Worm (Caenorhabditis elegans) whole organism, L4 larva: ENCODE results near the gene ddl-1.

Experiments used
- F37D6.2 ChIP-seq: sonication (generic microtip); optimal IDR thresholded peaks from 2 replicates; lab custom pipeline; 2016; ENCODE audit warnings: mild to moderate bottlenecking, missing genetic modification characterization, missing compliant biosample characterization
- F49E8.2 ChIP-seq: sonication (generic microtip); optimal IDR thresholded peaks from 2 replicates; lab custom pipeline; 2016; ENCODE audit warnings: missing compliant biosample characterization, mild to moderate bottlenecking, missing genetic modification characterization, borderline replicate concordance
- T20F7.1 ChIP-seq: fragments of 200-800 bp; sonication (Bioruptor generic); optimal IDR thresholded peaks from 2 replicates; lab custom pipeline; 2018; ENCODE audit warnings: mild to moderate bottlenecking, missing genetic modification characterization, missing compliant biosample characterization
- T26A8.4 ChIP-seq: fragments of 200-800 bp; sonication (Bioruptor generic); IDR thresholded peaks from 2 replicates; pipeline ENCODE4 v1.3.6; 2022; ENCODE audit warnings: missing genetic modification characterization, missing compliant biosample characterization
- Y48G9A.11 ChIP-seq: fragments of 200-800 bp; sonication (Bioruptor generic); IDR thresholded peaks from 2 replicates; pipeline ENCODE4 v1.3.6; 2022; ENCODE audit warnings: missing genetic modification reagents, missing genetic modification characterization, missing compliant biosample characterization
- Y5F2A.4 ChIP-seq: fragments of 200-800 bp; sonication (Bioruptor generic); optimal IDR thresholded peaks from 2 replicates; lab custom pipeline; 2018; ENCODE audit warnings: mild to moderate bottlenecking, missing genetic modification characterization, missing compliant biosample characterization
- Y75B8A.6 ChIP-seq: fragments of 200-800 bp; sonication (Bioruptor generic); IDR thresholded peaks from 2 replicates; pipeline ENCODE4 v1.3.6; 2022; ENCODE audit warnings: missing genetic modification reagents, missing genetic modification characterization, missing compliant biosample characterization
- ZK337.2 ChIP-seq: fragments of 200-800 bp; sonication (Bioruptor generic); IDR thresholded peaks from 2 replicates; pipeline ENCODE4 v1.3.6; 2022; ENCODE audit warnings: missing genetic modification reagents, missing genetic modification characterization, missing compliant biosample characterization
- ZK546.5 ChIP-seq, 2 experiments: sonication (generic microtip); optimal IDR thresholded peaks; 2 replicates each; lab custom pipeline; 2017; ENCODE audit warnings: missing biosample characterization in 2 of 2, missing genetic modification characterization in 2 of 2
- aly-2 ChIP-seq: sonication (generic microtip); optimal IDR thresholded peaks from 2 replicates; lab custom pipeline; 2018; ENCODE audit warnings: missing biosample characterization, missing genetic modification characterization
- arid-1 ChIP-seq: fragments of 200-800 bp; sonication (Bioruptor generic); conservative IDR thresholded peaks from 2 replicates; pipeline ENCODE4 v1.3.6; 2022; ENCODE audit warnings: missing genetic modification reagents, missing genetic modification characterization, missing compliant biosample characterization
- ceh-20 ChIP-seq: fragments of 200-800 bp; sonication (Bioruptor generic); IDR thresholded peaks from 2 replicates; pipeline ENCODE4 v1.3.6; 2022; ENCODE audit warnings: missing genetic modification reagents, missing genetic modification characterization, missing compliant biosample characterization
- ceh-44 ChIP-seq: fragments of 200-800 bp; sonication (Bioruptor generic); IDR thresholded peaks from 2 replicates; pipeline ENCODE4 v1.3.6; 2022; ENCODE audit warnings: missing genetic modification reagents, missing genetic modification characterization, missing compliant biosample characterization
- ceh-82 ChIP-seq: sonication (generic microtip); optimal IDR thresholded peaks from 2 replicates; lab custom pipeline; 2017; ENCODE audit warnings: missing biosample characterization, missing genetic modification characterization
- ctbp-1 ChIP-seq: fragments of 200-800 bp; sonication (Bioruptor generic); IDR thresholded peaks from 2 replicates; pipeline ENCODE4 v1.3.6; 2022; ENCODE audit warnings: missing genetic modification reagents, missing genetic modification characterization, missing compliant biosample characterization
- daf-16 ChIP-seq, 3 experiments: sonication (generic microtip); optimal IDR thresholded peaks; 2 replicates each; lab custom pipeline; 2016 to 2017; ENCODE audit warnings: missing genetic modification characterization in 3 of 3, missing genetic modification reagents in 3 of 3, mild to moderate bottlenecking in 2 of 3, missing compliant biosample characterization in 2 of 3, missing biosample characterization in 1 of 3, moderate library complexity in 1 of 3
- daf-19 ChIP-seq: fragments of 200-800 bp; sonication (Bioruptor generic); conservative IDR thresholded peaks from 2 replicates; pipeline ENCODE4 v1.3.6; 2022; ENCODE audit warnings: missing genetic modification characterization, missing compliant biosample characterization
- daf-8 ChIP-seq: fragments of 200-800 bp; sonication (Bioruptor generic); IDR thresholded peaks from 2 replicates; pipeline ENCODE4 v1.3.6; 2022; ENCODE audit warnings: missing genetic modification characterization, missing compliant biosample characterization
- dmd-6 ChIP-seq: fragments of 200-800 bp; sonication (Bioruptor generic); IDR thresholded peaks from 2 replicates; pipeline ENCODE4 v1.3.6; 2022; ENCODE audit warnings: missing genetic modification reagents, missing genetic modification characterization, missing compliant biosample characterization
- dpl-1 ChIP-seq: fragments of 150-350 bp; optimal IDR thresholded peaks from 2 replicates; lab custom pipeline; 2014; ENCODE audit warnings: missing biosample characterization, missing genetic modification reagents, missing genetic modification characterization
- gei-8 ChIP-seq: fragments of 200-800 bp; sonication (Bioruptor generic); optimal IDR thresholded peaks from 2 replicates; lab custom pipeline; 2018; ENCODE audit warnings: mild to moderate bottlenecking, missing genetic modification characterization, missing compliant biosample characterization
- hif-1 ChIP-seq, 2 experiments: sonication (generic microtip); optimal IDR thresholded peaks; 2 replicates each; lab custom pipeline; 2016 to 2017; ENCODE audit warnings: missing compliant biosample characterization in 2 of 2, missing genetic modification characterization in 2 of 2, missing genetic modification reagents in 2 of 2, missing genotype in 2 of 2, mild to moderate bottlenecking in 1 of 2
- hlh-11 ChIP-seq: fragments of 200-800 bp; sonication (Bioruptor generic); optimal IDR thresholded peaks from 2 replicates; lab custom pipeline; 2018; ENCODE audit warnings: mild to moderate bottlenecking, missing genetic modification characterization, missing compliant biosample characterization
- lin-13 ChIP-seq: fragments of 150-350 bp; optimal IDR thresholded peaks from 2 replicates; lab custom pipeline; 2014; ENCODE audit warnings: missing biosample characterization, missing genetic modification reagents, missing genetic modification characterization
- lin-15B ChIP-seq: fragments of 150-350 bp; sonication (generic microtip); optimal IDR thresholded peaks from 3 replicates; lab custom pipeline; 2014; ENCODE audit warnings: missing biosample characterization, missing genetic modification characterization
- lin-29 ChIP-seq: fragments of 200-800 bp; sonication (Bioruptor generic); IDR thresholded peaks from 2 replicates; pipeline ENCODE4 v1.3.6; 2022; ENCODE audit warnings: missing genetic modification reagents, missing genetic modification characterization, missing compliant biosample characterization
- lin-38 ChIP-seq: fragments of 200-800 bp; sonication (Bioruptor generic); IDR thresholded peaks from 2 replicates; pipeline ENCODE4 v1.3.6; 2022; ENCODE audit warnings: missing genetic modification reagents, missing genetic modification characterization, missing compliant biosample characterization
- lin-39 ChIP-seq: fragments of 150-350 bp; optimal IDR thresholded peaks from 2 replicates; lab custom pipeline; 2014; ENCODE audit warnings: missing biosample characterization, missing genetic modification reagents, missing genetic modification characterization
- lsy-2 ChIP-seq, 2 experiments: fragments of 150-350 bp in 1 of 2; sonication (generic microtip) in 1 of 2; optimal IDR thresholded peaks; 2 replicates each; lab custom pipeline; 2014 to 2017; ENCODE audit warnings: missing biosample characterization in 2 of 2, missing genetic modification characterization in 2 of 2
- madf-9 ChIP-seq: fragments of 200-800 bp; sonication (Bioruptor generic); conservative IDR thresholded peaks from 2 replicates; pipeline ENCODE4 v1.3.6; 2022; ENCODE audit warnings: missing genetic modification reagents, missing genetic modification characterization, missing compliant biosample characterization
- mdl-1 ChIP-seq, 2 experiments: fragments of 150-350 bp in 1 of 2; sonication (generic microtip) in 1 of 2; optimal IDR thresholded peaks; 2 replicates each; lab custom pipeline; 2014 to 2017; ENCODE audit warnings: missing biosample characterization in 2 of 2, missing genetic modification characterization in 2 of 2
- mep-1 ChIP-seq: fragments of 150-350 bp; sonication (generic microtip); optimal IDR thresholded peaks from 3 replicates; lab custom pipeline; 2014; ENCODE audit warnings: missing biosample characterization, missing genetic modification characterization
- mes-2 ChIP-seq: sonication (generic microtip); optimal IDR thresholded peaks from 2 replicates; lab custom pipeline; 2016; ENCODE audit warnings: missing genotype, mild to moderate bottlenecking, missing genetic modification characterization, missing compliant biosample characterization; ENCODE audit not compliant: poor library complexity, severe bottlenecking
- nhr-111 ChIP-seq: fragments of 200-800 bp; sonication (Bioruptor generic); optimal IDR thresholded peaks from 2 replicates; lab custom pipeline; 2018; ENCODE audit warnings: mild to moderate bottlenecking, missing genetic modification characterization, missing compliant biosample characterization
- nhr-237 ChIP-seq: sonication (generic microtip); optimal IDR thresholded peaks from 2 replicates; lab custom pipeline; 2017; ENCODE audit warnings: missing biosample characterization, missing genetic modification characterization
- nhr-25 ChIP-seq: sonication (generic microtip); optimal IDR thresholded peaks from 2 replicates; lab custom pipeline; 2017; ENCODE audit warnings: missing genetic modification characterization, mild to moderate bottlenecking, missing compliant biosample characterization, antibody characterized with exemption, moderate library complexity, borderline replicate concordance; ENCODE audit not compliant: insufficient read depth
- nhr-6 ChIP-seq: fragments of 150-350 bp; optimal IDR thresholded peaks from 2 replicates; lab custom pipeline; 2014; ENCODE audit warnings: missing biosample characterization, missing genetic modification characterization
- nhr-76 ChIP-seq: fragments of 150-350 bp; optimal IDR thresholded peaks from 2 replicates; lab custom pipeline; 2014; ENCODE audit warnings: missing biosample characterization, missing genetic modification characterization
- nhr-77 ChIP-seq: fragments of 150-350 bp; optimal IDR thresholded peaks from 2 replicates; lab custom pipeline; 2014; ENCODE audit warnings: missing biosample characterization, missing genetic modification characterization
- php-3 ChIP-seq: fragments of 200-800 bp; sonication (Bioruptor generic); IDR thresholded peaks from 2 replicates; pipeline ENCODE4 v1.3.6; 2022; ENCODE audit warnings: missing genetic modification reagents, missing genetic modification characterization, missing compliant biosample characterization
- pqm-1 ChIP-seq: sonication (generic microtip); optimal IDR thresholded peaks from 2 replicates; lab custom pipeline; 2017; ENCODE audit warnings: missing biosample characterization, missing genetic modification characterization
- sdz-12 ChIP-seq: fragments of 200-800 bp; sonication (Bioruptor generic); optimal IDR thresholded peaks from 2 replicates; lab custom pipeline; 2018; ENCODE audit warnings: mild to moderate bottlenecking, missing genetic modification characterization, missing compliant biosample characterization
- set-16 ChIP-seq: fragments of 200-800 bp; sonication (Bioruptor generic); IDR thresholded peaks from 2 replicates; pipeline ENCODE4 v1.3.6; 2022; ENCODE audit warnings: missing genetic modification reagents, missing genetic modification characterization, missing compliant biosample characterization
- snpc-1.2 ChIP-seq: fragments of 200-800 bp; sonication (Bioruptor generic); IDR thresholded peaks from 2 replicates; pipeline ENCODE4 v1.3.6; 2022; ENCODE audit warnings: missing genetic modification reagents, missing genetic modification characterization, missing compliant biosample characterization
- snpc-4 ChIP-seq: fragments of 150-350 bp; optimal IDR thresholded peaks from 2 replicates; lab custom pipeline; 2014; ENCODE audit warnings: missing biosample characterization, missing genetic modification characterization
- spr-1 ChIP-seq: sonication (generic microtip); optimal IDR thresholded peaks from 2 replicates; lab custom pipeline; 2016; ENCODE audit warnings: mild to moderate bottlenecking, missing genetic modification characterization, missing compliant biosample characterization
- unc-39 ChIP-seq: sonication (generic microtip); optimal IDR thresholded peaks from 2 replicates; lab custom pipeline; 2017; ENCODE audit warnings: missing biosample characterization, missing genetic modification characterization
- unc-62 ChIP-seq, 3 experiments: fragments of 150-350 bp in 1 of 3; sonication (generic microtip); optimal IDR thresholded peaks in 2 of 3; peaks in 1 of 3; 1 replicate in 1 of 3; 2 replicates in 2 of 3; lab custom pipeline; 2014 to 2017; ENCODE audit warnings: missing biosample characterization in 3 of 3, missing genetic modification characterization in 3 of 3, missing genetic modification reagents in 3 of 3, missing genotype in 1 of 3
- zfp-2 ChIP-seq: sonication (generic microtip); optimal IDR thresholded peaks from 2 replicates; lab custom pipeline; 2016; ENCODE audit warnings: mild to moderate bottlenecking, missing genetic modification characterization, missing compliant biosample characterization
- zfp-3 ChIP-seq: fragments of 200-800 bp; sonication (Bioruptor generic); conservative IDR thresholded peaks from 2 replicates; pipeline ENCODE4 v1.3.6; 2022; ENCODE audit warnings: missing genetic modification reagents, missing genetic modification characterization, missing compliant biosample characterization

Gene ddl-1

DNA sequence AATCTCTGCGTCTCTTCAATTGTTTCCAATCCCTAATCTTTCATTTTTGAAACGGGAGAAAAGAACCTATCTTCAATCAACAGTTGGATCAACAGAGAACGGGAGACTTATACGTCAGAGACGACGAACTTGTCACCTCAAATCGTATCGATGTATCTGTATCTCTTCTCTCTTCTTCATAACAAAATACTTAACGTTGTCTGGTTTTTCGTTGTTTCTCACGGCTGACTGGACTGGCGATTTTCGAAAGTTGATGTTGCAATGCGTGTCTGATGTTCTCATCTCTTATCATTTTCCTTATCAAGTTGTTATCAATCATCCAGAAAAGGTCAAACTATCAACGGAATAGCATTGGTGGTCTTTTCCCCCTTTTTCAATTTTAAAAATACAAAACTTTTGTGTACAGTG lies 42.6 kb downstream of the ddl-1 start (continued):
- TF ChIP-seq zfp-2 (tag; lab: Kevin White, UChicago) (no peak), dpl-1 (GFP tag; lab: Kevin White, UChicago) (no peak), nhr-76 (tag; lab: Kevin White, UChicago) (peak; percentile 51), unc-39 (tag; lab: Kevin White, UChicago) (no peak), nhr-77 (peak; percentile 66), nhr-25 (tag; lab: Kevin White, UChicago) (no peak), dmd-6 (GFP tag; lab: Robert Waterston, UW) (peak; percentile 63), php-3 (peak; percentile 41; the same call in 1 of the 2 replicates), ceh-82 (tag; lab: Kevin White, UChicago) (no peak), sdz-12 (GFP tag; lab: Kevin White, UChicago) (no peak), T26A8.4 (GFP tag; lab: Robert Waterston, UW) (no peak), daf-8 (GFP tag; lab: Robert Waterston, UW) (no peak), spr-1 (no peak), lin-13 (GFP tag; lab: Kevin White, UChicago) (no peak), madf-9 (no peak), set-16 (GFP tag; lab: Robert Waterston, UW) (no peak), pqm-1 (tag; lab: Kevin White, UChicago) (peak; percentile 62), ctbp-1 (GFP tag; lab: Robert Waterston, UW) (no peak), daf-19 (GFP tag; lab: Robert Waterston, UW) (no peak), ZK546.5 (tag; optimal IDR thresholded peaks at IDR 0.05; lab: Kevin White, UChicago) (no peak), aly-2 (tag; lab: Kevin White, UChicago) (no peak), snpc-1.2 (GFP tag; lab: Robert Waterston, UW) (no peak), zfp-3 (GFP tag; lab: Robert Waterston, UW) (no peak), lin-38 (GFP tag; lab: Robert Waterston, UW) (no peak), Y48G9A.11 (GFP tag; lab: Robert Waterston, UW) (no peak), mes-2 (tag; lab: Kevin White, UChicago) (no peak), Y5F2A.4 (GFP tag; lab: Kevin White, UChicago) (no peak), T20F7.1 (GFP tag; lab: Kevin White, UChicago) (no peak), lsy-2 (tag; optimal IDR thresholded peaks at IDR 0.05; lab: Kevin White, UChicago) (peak; percentile 23 to 45), ZK337.2 (GFP tag; lab: Robert Waterston, UW) (no peak), nhr-237 (tag; lab: Kevin White, UChicago) (peak; percentile 21), arid-1 (GFP tag; lab: Robert Waterston, UW) (no peak), F49E8.2 (tag; lab: Kevin White, UChicago) (no peak), hif-1 (tag; optimal IDR thresholded peaks at IDR 0.05; lab: Kevin White, UChicago) (no peak), Y75B8A.6 (GFP tag; lab: Robert Waterston, UW) (no peak), lin-39 (tag; lab: Kevin White, UChicago) (no peak), mdl-1 (tag; optimal IDR thresholded peaks at IDR 0.05; lab: Kevin White, UChicago) (peak; percentile 27 to 84), lin-29 (GFP tag; lab: Robert Waterston, UW) (no peak), daf-16 (GFP tag; optimal IDR thresholded peaks at IDR 0.05; lab: Kevin White, UChicago) (no peak), daf-16 (tag; optimal IDR thresholded peaks at IDR 0.05; lab: Kevin White, UChicago) (peak; percentile 60), lin-15B (no peak), unc-62 (GFP tag; optimal IDR thresholded peaks at IDR 0.05 in 1 of 2; lab: Kevin White, UChicago) (peak in 1 of 2 experiments; percentile 98), unc-62 (tag; optimal IDR thresholded peaks at IDR 0.05; lab: Kevin White, UChicago) (no peak), snpc-4 (no peak), mep-1 (peak; percentile 72), nhr-111 (GFP tag; lab: Kevin White, UChicago) (no peak), gei-8 (no peak), ceh-20 (GFP tag; lab: Robert Waterston, UW) (no peak), nhr-6 (tag; lab: Kevin White, UChicago) (peak; percentile 47), hlh-11 (tag; lab: Kevin White, UChicago) (peak; percentile 90), F37D6.2 (tag; lab: Kevin White, UChicago) (no peak), ceh-44 (no peak)
